Worm (Caenorhabditis elegans) whole organism, early embryonic: ENCODE data around the gene F14B8.5.

Experiments used
- B0310.2 ChIP-seq: sonication (generic microtip); optimal IDR thresholded peaks from 2 replicates; lab custom pipeline; 2016; ENCODE audit warnings: mild to moderate bottlenecking, missing genetic modification characterization, missing compliant biosample characterization
- F13C5.2 ChIP-seq: sonication (generic microtip); optimal IDR thresholded peaks from 2 replicates; lab custom pipeline; 2017; ENCODE audit warnings: mild to moderate bottlenecking, missing genetic modification characterization, inconsistent platforms, missing compliant biosample characterization
- aly-1 ChIP-seq: sonication (generic microtip); optimal IDR thresholded peaks from 2 replicates; lab custom pipeline; 2016; ENCODE audit warnings: missing genetic modification characterization, missing compliant biosample characterization
- ama-1 ChIP-seq: fragments of 150-350 bp; optimal IDR thresholded peaks from 2 replicates; lab custom pipeline; 2014
- ceh-13 ChIP-seq: fragments of 200-800 bp; sonication (Bioruptor generic); optimal IDR thresholded peaks from 2 replicates; lab custom pipeline; 2018; ENCODE audit warnings: mild to moderate bottlenecking, missing genetic modification characterization, missing compliant biosample characterization
- ceh-36 ChIP-seq: sonication (generic microtip); optimal IDR thresholded peaks from 2 replicates; lab custom pipeline; 2016; ENCODE audit warnings: missing genetic modification characterization, inconsistent platforms, missing compliant biosample characterization
- ets-7 ChIP-seq: sonication (generic microtip); optimal IDR thresholded peaks from 2 replicates; lab custom pipeline; 2016; ENCODE audit warnings: missing genotype, missing genetic modification characterization, missing compliant biosample characterization
- flt-1 ChIP-seq: fragments of 200-800 bp; sonication (Bioruptor generic); IDR thresholded peaks from 2 replicates; pipeline ENCODE4 v1.3.6; 2022; ENCODE audit warnings: missing genetic modification characterization, missing compliant biosample characterization
- hmbx-1 ChIP-seq: sonication (generic microtip); optimal IDR thresholded peaks from 2 replicates; lab custom pipeline; 2016; ENCODE audit warnings: mild to moderate bottlenecking, missing genetic modification characterization, missing compliant biosample characterization
- hmg-4 ChIP-seq: fragments of 200-800 bp; sonication (Bioruptor generic); optimal IDR thresholded peaks from 2 replicates; lab custom pipeline; 2018; ENCODE audit warnings: mild to moderate bottlenecking, missing genetic modification characterization, missing compliant biosample characterization
- hnd-1 ChIP-seq: sonication (generic microtip); optimal IDR thresholded peaks from 2 replicates; lab custom pipeline; 2016; ENCODE audit warnings: missing genetic modification characterization, missing compliant biosample characterization
- pes-1 ChIP-seq: fragments of 200-800 bp; sonication (Bioruptor generic); IDR thresholded peaks from 2 replicates; pipeline ENCODE4 v1.3.6; 2022; ENCODE audit warnings: missing genetic modification reagents, missing genetic modification characterization, missing compliant biosample characterization
- scrt-1 ChIP-seq: fragments of 200-800 bp; sonication (Bioruptor generic); IDR thresholded peaks from 2 replicates; pipeline ENCODE4 v1.3.6; 2022; ENCODE audit warnings: missing genetic modification characterization, missing compliant biosample characterization
- sea-1 ChIP-seq: fragments of 200-800 bp; sonication (Bioruptor generic); conservative IDR thresholded peaks from 2 replicates; pipeline ENCODE4 v1.3.6; 2022; ENCODE audit warnings: missing genetic modification characterization, missing compliant biosample characterization
- tbx-11 ChIP-seq: fragments of 200-800 bp; sonication (Bioruptor generic); IDR thresholded peaks from 2 replicates; pipeline ENCODE4 v1.3.6; 2022; ENCODE audit warnings: missing genetic modification characterization, missing compliant biosample characterization
- tbx-37 ChIP-seq: fragments of 200-800 bp; sonication (Bioruptor generic); conservative IDR thresholded peaks from 2 replicates; pipeline ENCODE4 v1.3.6; 2022; ENCODE audit warnings: missing genetic modification reagents, missing genetic modification characterization, missing compliant biosample characterization
- tra-4 ChIP-seq: sonication (generic microtip); optimal IDR thresholded peaks from 2 replicates; lab custom pipeline; 2017; ENCODE audit warnings: missing genetic modification characterization, missing compliant biosample characterization

Gene F14B8.5

DNA sequence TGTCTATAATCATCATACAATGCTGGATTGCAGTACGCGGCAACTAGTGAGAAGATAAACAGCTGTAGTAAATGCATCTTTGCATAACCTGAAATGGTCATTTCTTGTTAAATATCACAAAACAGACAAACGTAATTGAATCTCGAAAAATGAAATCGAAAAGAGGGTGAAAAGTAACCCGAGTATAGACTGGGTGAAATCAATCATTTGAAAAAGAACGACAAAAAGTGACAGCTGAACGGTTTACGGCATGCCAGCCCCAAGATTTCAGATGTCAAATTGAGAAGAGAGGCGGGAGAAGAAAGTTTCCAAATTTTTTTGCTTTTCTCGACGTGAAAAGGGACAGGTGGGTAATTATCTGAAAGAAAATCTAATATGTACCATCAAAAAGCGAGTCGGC lies 28.7 kb downstream of the F14B8.5 start, which contains the start of gene F14B8.4:
TSS of gene F14B8.4 (minus strand) at position 101 of the 400 bp plus-strand sequence.
- TF ChIP-seq tbx-11 (no peak), ceh-13 (GFP tag; lab: Kevin White, UChicago) (no peak), tbx-37 (GFP tag; lab: Robert Waterston, UW) (no peak), B0310.2 (tag; lab: Kevin White, UChicago) (no peak), sea-1 (GFP tag; lab: Robert Waterston, UW) (no peak), hmg-4 (GFP tag; lab: Kevin White, UChicago) (no peak), F13C5.2 (tag; lab: Kevin White, UChicago) (no peak), hmbx-1 (tag; lab: Kevin White, UChicago) (no peak), aly-1 (tag; lab: Kevin White, UChicago) (no peak)

DNA sequence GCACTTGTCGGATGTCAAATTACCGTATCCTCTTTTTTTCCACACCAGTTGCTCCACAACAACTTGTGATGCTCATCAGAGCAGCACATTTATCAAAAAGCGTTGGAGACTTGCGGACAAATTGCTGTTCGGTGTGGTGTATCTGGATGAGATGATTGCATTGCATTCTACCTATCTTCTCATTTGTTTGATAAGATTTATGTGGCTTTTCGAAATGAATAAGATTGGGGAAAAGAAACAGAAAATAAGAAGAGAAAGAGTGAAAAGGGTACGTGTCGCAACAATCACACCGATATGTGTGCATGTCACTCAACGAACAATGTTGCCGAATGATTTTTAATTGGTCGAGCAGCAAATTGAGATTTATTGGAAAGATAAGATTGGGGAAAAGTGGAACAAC lies 34.4 kb downstream of the F14B8.5 start:
- TF ChIP-seq tbx-11 (no peak), aly-1 (tag; lab: Kevin White, UChicago) (no peak), hmg-4 (GFP tag; lab: Kevin White, UChicago) (no peak), tra-4 (no peak), scrt-1 (GFP tag; lab: Robert Waterston, UW) (no peak), B0310.2 (tag; lab: Kevin White, UChicago) (no peak), pes-1 (no peak), ets-7 (tag; lab: Kevin White, UChicago) (no peak), flt-1 (GFP tag; lab: Robert Waterston, UW) (no peak)

DNA sequence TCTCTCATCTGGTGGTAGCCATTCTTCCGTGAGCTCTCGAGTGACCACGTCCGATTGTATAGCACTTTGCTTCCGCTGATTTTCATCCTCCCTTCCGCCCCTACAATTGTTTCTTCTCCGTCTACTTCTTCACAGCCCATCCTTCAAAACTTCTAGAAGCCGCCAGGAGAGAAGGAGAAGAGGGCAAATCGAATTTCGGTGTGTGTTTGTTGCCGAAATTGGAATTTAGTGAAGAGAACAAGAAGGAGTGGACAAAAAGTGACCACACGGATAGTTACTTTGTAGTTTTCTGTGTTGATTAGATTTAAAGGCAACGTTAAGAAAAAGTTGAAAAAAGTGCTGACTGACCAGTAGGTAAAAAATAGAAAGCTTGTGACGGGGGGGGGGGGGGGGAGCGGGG lies 35.4 kb downstream of the F14B8.5 start:
- TF ChIP-seq hmbx-1 (tag; lab: Kevin White, UChicago) (no peak), sea-1 (GFP tag; lab: Robert Waterston, UW) (no peak), scrt-1 (GFP tag; lab: Robert Waterston, UW) (no peak), tbx-11 (no peak), flt-1 (GFP tag; lab: Robert Waterston, UW) (no peak), ama-1 (lab: Kevin White, UChicago) (no peak), tra-4 (no peak), tbx-37 (GFP tag; lab: Robert Waterston, UW) (no peak), ets-7 (tag; lab: Kevin White, UChicago) (no peak), ceh-13 (GFP tag; lab: Kevin White, UChicago) (no peak), hmg-4 (GFP tag; lab: Kevin White, UChicago) (no peak), ceh-36 (no peak)

DNA sequence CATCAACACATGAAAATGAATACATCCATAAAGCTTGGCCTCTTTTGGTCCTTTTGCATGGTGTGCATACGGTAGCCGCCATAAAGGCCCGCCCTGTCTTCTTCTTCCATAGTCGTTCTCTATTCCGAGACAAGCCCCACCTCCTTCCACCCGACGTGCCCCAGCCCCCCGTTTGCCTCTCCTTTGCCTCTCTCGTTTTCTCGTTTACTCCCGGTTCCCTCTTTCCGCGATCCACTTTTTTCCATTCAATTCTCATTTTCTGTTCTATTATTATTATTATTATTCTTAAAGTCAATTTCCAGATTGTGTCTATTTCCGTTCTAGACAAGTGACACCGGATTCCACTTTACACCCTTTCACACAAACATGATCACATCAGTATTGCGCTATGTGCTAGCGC lies 39.1 kb downstream of the F14B8.5 start, which contains the start of gene unc-6:
TSS of gene unc-6 (plus strand) at position 301 of the 400 bp plus-strand sequence.
- TF ChIP-seq tra-4: no peak
- no peak for TF ChIP-seq tbx-11
- no peak for TF ChIP-seq flt-1 (GFP tag; lab: Robert Waterston, UW)
- no peak for TF ChIP-seq ceh-13 (GFP tag; lab: Kevin White, UChicago)
- TF ChIP-seq F13C5.2 (tag; lab: Kevin White, UChicago): no peak
- TF ChIP-seq hmbx-1 (tag; lab: Kevin White, UChicago): no peak
- TF ChIP-seq sea-1 (GFP tag; lab: Robert Waterston, UW): no peak
- no peak for TF ChIP-seq tbx-37 (GFP tag; lab: Robert Waterston, UW)
- TF ChIP-seq scrt-1 (GFP tag; lab: Robert Waterston, UW): no peak
- no peak for TF ChIP-seq B0310.2 (tag; lab: Kevin White, UChicago)
- TF ChIP-seq pes-1: no peak
- TF ChIP-seq ceh-36: no peak

DNA sequence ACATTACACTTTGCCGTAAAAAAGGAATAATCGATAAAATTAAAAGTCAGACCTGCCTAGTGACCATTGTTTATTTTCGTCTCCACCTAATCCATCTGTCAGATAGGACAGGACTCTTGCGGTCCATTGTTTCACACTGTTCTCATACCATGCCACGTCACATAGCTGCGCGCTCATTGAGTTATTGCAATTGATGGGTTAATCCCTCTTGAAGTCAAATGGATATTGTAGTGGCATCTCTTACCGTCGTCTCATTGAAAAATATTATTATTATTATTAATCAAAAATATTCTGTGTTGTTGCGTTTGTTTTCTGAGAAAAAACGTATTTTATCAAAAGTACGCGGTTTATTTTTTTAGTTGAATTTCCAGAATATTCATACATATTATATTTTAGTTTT lies 40.3 kb downstream of the F14B8.5 start:
- TF ChIP-seq aly-1 (tag; lab: Kevin White, UChicago) (no peak), scrt-1 (GFP tag; lab: Robert Waterston, UW) (no peak), flt-1 (GFP tag; lab: Robert Waterston, UW) (no peak), tra-4 (no peak), ceh-13 (GFP tag; lab: Kevin White, UChicago) (no peak), tbx-37 (GFP tag; lab: Robert Waterston, UW) (no peak), sea-1 (GFP tag; lab: Robert Waterston, UW) (no peak), pes-1 (no peak), ama-1 (lab: Kevin White, UChicago) (no peak), hnd-1 (tag; lab: Kevin White, UChicago) (no peak), B0310.2 (tag; lab: Kevin White, UChicago) (no peak), tbx-11 (no peak), F13C5.2 (tag; lab: Kevin White, UChicago) (no peak), ceh-36 (no peak), ets-7 (tag; lab: Kevin White, UChicago) (no peak), hmbx-1 (tag; lab: Kevin White, UChicago) (no peak), hmg-4 (GFP tag; lab: Kevin White, UChicago) (no peak)

DNA sequence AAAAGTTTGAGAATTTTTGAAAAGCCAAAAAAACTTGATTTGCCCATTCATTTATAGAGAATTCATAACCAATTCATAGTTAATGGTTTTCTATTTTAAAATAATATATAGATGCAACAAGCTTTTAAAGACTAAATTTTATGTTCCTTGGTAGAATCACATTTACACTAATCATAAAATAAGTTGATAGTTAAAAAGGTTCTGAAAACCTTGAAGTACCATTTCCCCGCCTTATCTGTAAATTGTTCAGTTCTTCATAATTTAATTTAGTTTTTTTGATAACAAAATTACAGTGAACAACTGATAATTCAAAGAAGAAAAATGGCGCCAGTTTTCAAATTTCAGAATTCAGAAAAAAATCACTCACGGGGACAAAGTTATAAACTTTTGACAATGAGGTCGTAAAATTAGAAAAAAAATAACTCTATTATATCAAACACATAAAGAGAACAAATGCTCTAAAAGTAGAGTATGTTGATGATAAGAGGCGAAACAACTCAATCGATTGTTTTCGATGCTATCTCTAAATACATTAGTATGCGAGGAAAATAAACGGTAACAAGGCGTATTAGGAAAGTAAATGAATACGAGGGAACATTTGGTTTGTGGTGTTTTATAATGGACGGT lies 43.2 kb downstream of the F14B8.5 start, which contains the start of gene F41C6.7:
TSS of gene F41C6.7 (minus strand) at position 51 of the 627 bp plus-strand sequence.
- TF ChIP-seq ceh-13 (GFP tag; lab: Kevin White, UChicago) (no peak), F13C5.2 (tag; lab: Kevin White, UChicago) (no peak), flt-1 (GFP tag; lab: Robert Waterston, UW) (no peak), ets-7 (tag; lab: Kevin White, UChicago) (no peak), ceh-36 (no peak), hnd-1 (tag; lab: Kevin White, UChicago) (no peak)

DNA sequence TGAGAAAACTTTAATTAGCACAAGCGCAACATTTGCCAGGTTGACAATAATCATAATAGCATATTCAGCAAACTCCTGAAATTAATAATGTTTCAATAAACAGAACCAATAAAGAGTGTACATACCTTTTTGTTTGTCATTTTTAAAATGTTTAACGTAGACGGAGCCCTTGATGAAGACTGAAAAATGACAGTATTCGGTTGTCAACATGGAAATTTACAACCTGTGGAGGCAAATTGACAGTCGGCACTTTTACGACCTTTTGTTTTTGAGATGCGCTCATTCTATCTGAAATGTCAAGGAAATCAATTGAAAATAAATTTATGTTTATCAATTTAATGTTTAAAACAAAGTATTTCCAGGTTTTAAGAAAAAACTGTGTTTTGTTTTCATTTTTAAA lies 44.1 kb downstream of the F14B8.5 start:
- TF ChIP-seq B0310.2 (tag; lab: Kevin White, UChicago) (no peak), ceh-13 (GFP tag; lab: Kevin White, UChicago) (no peak), sea-1 (GFP tag; lab: Robert Waterston, UW) (no peak), ceh-36 (no peak), ama-1 (lab: Kevin White, UChicago) (no peak)
